Fruit fly (Drosophila melanogaster): ENCODE results near the gene Nost.

Nost gene

dm6 chrX:9075641-9076324 lies 45.8 kb downstream of the Nost start (continued):
- TF ChIP-seq GATAd (GFP tag; optimal IDR thresholded peaks at IDR 0.05) (no peak), Sp1 (GFP tag; optimal IDR thresholded peaks at IDR 0.05) (peak; percentile 35), fru (GFP tag; optimal IDR thresholded peaks at IDR 0.05) (peak; percentile 59), woc (GFP tag; optimal IDR thresholded peaks at IDR 0.05) (peak; percentile 27), OdsH (GFP tag; optimal IDR thresholded peaks at IDR 0.05) (no peak), dmrt93B (GFP tag; optimal IDR thresholded peaks at IDR 0.05) (peak; percentile 25), sage (GFP tag; optimal IDR thresholded peaks at IDR 0.05) (no peak)

dm6 chrX:9077558-9077957 lies 47.6 kb downstream of the Nost start:
- TF ChIP-seq Hnf4 (GFP tag; optimal IDR thresholded peaks at IDR 0.05) (no peak), usp (GFP tag; optimal IDR thresholded peaks at IDR 0.05) (no peak), Rel (GFP tag; optimal IDR thresholded peaks at IDR 0.05) (no peak), Rel (tag; optimal IDR thresholded peaks at IDR 0.05) (peak; percentile 69), h (GFP tag; optimal IDR thresholded peaks at IDR 0.05) (no peak), dmrt93B (GFP tag; optimal IDR thresholded peaks at IDR 0.05) (no peak)

- TF ChIP-seq Hr83 (GFP tag; optimal IDR thresholded peaks at IDR 0.05; ENCODE audit: poor library complexity, severe bottlenecking) (peak; percentile 56), CrebA (GFP tag; optimal IDR thresholded peaks at IDR 0.05; ENCODE audit: borderline replicate concordance) (no peak), Vsx2 (GFP tag; optimal IDR thresholded peaks at IDR 0.05; ENCODE audit: partially characterized antibody) (no peak), Sp1 (GFP tag; optimal IDR thresholded peaks at IDR 0.05) (peak; percentile 43), HLH106 (tag; optimal IDR thresholded peaks at IDR 0.05) (peak; percentile 9), Rel (GFP tag; optimal IDR thresholded peaks at IDR 0.05) (no peak), Rel (tag; optimal IDR thresholded peaks at IDR 0.05) (peak; percentile 42), pan (optimal IDR thresholded peaks at IDR 0.05) (no peak), dsf (GFP tag; optimal IDR thresholded peaks at IDR 0.05; ENCODE audit: borderline replicate concordance) (no peak), Hnf4 (GFP tag; optimal IDR thresholded peaks at IDR 0.05) (no peak), ey (GFP tag; optimal IDR thresholded peaks at IDR 0.05) (no peak), Dfd (GFP tag; optimal IDR thresholded peaks at IDR 0.05) (no peak), br (GFP tag; optimal IDR thresholded peaks at IDR 0.05) (peak; percentile 29), Dif (GFP tag; optimal IDR thresholded peaks at IDR 0.05; ENCODE audit: partially characterized antibody) (peak; percentile 59), jim (GFP tag; optimal IDR thresholded peaks at IDR 0.05) (no peak), woc (GFP tag; optimal IDR thresholded peaks at IDR 0.05) (no peak), psq (GFP tag; optimal IDR thresholded peaks at IDR 0.05) (no peak), dmrt93B (GFP tag; optimal IDR thresholded peaks at IDR 0.05) (no peak), N (GFP tag; optimal IDR thresholded peaks at IDR 0.05) (no peak), tai (GFP tag; optimal IDR thresholded peaks at IDR 0.05) (no peak), OdsH (GFP tag; optimal IDR thresholded peaks at IDR 0.05) (no peak), rgr (GFP tag; optimal IDR thresholded peaks at IDR 0.05) (peak; percentile 40), usp (GFP tag; optimal IDR thresholded peaks at IDR 0.05) (no peak), brk (GFP tag; optimal IDR thresholded peaks at IDR 0.05) (no peak), sv (GFP tag; optimal IDR thresholded peaks at IDR 0.05) (no peak), Abd-B (GFP tag; optimal IDR thresholded peaks at IDR 0.05) (no peak), Mio (GFP tag; optimal IDR thresholded peaks at IDR 0.05) (no peak), h (GFP tag; optimal IDR thresholded peaks at IDR 0.05) (peak; percentile 52), Hr78 (GFP tag; optimal IDR thresholded peaks at IDR 0.05) (no peak), dl (GFP tag; optimal IDR thresholded peaks at IDR 0.05; ENCODE audit: insufficient read depth in 1 of 2, partially characterized antibody in 2 of 2) (no peak), GATAd (GFP tag; optimal IDR thresholded peaks at IDR 0.05) (no peak), sage (GFP tag; optimal IDR thresholded peaks at IDR 0.05) (no peak), CG9705 (GFP tag; optimal IDR thresholded peaks at IDR 0.05) (no peak), lola (GFP tag; optimal IDR thresholded peaks at IDR 0.05) (no peak), CG32264 (GFP tag; optimal IDR thresholded peaks at IDR 0.05) (no peak), foxo (GFP tag; optimal IDR thresholded peaks at IDR 0.05) (no peak), Myc (optimal IDR thresholded peaks at IDR 0.05) (no peak), Jra (GFP tag; optimal IDR thresholded peaks at IDR 0.05) (peak; percentile 23), fru (GFP tag; optimal IDR thresholded peaks at IDR 0.05) (peak; percentile 39)
These were observed 48.3 kb downstream of the Nost start, which contains the start of gene CG44325 for dm6 chrX:9078263-9078662. TSS of gene CG44325 (minus strand) at chrX:9078499.

Measured in whole organism, wandering third instar larva.